Worm (Caenorhabditis elegans) whole organism, L3 larva: ENCODE results near the gene C17G10.1.
A peak's percentile ranks its signal among the peaks of the same experiment; 100 is the strongest.
"Not testable (repeated sequence)": the region's sequence is repeated elsewhere in the genome, so short reads cannot be mapped to it uniquely, and the experiment has no call there.

ENCODE experiments used
- R02D3.7 ChIP-seq: fragments of 150-350 bp; optimal IDR thresholded peaks from 2 replicates; lab custom pipeline; 2014; ENCODE audit warnings: missing biosample characterization, missing genetic modification characterization
- ZK546.5 ChIP-seq: sonication (generic microtip); optimal IDR thresholded peaks from 2 replicates; lab custom pipeline; 2017; ENCODE audit warnings: missing biosample characterization, missing genetic modification characterization
- ceh-16 ChIP-seq: sonication (generic microtip); optimal IDR thresholded peaks from 2 replicates; lab custom pipeline; 2017; ENCODE audit warnings: missing biosample characterization, missing genetic modification characterization
- ceh-28 ChIP-seq: fragments of 150-350 bp; optimal IDR thresholded peaks from 2 replicates; lab custom pipeline; 2014; ENCODE audit warnings: missing biosample characterization, missing genetic modification reagents, missing genetic modification characterization
- ceh-82 ChIP-seq: fragments of 150-350 bp; optimal IDR thresholded peaks from 2 replicates; lab custom pipeline; 2014; ENCODE audit warnings: missing biosample characterization, missing genetic modification characterization
- ceh-9 ChIP-seq: sonication (generic microtip); optimal IDR thresholded peaks from 2 replicates; lab custom pipeline; 2018; ENCODE audit warnings: missing biosample characterization, missing genetic modification characterization
- daf-12 ChIP-seq: fragments of 150-350 bp; optimal IDR thresholded peaks from 2 replicates; lab custom pipeline; 2014; ENCODE audit warnings: missing biosample characterization, missing genetic modification reagents, missing genetic modification characterization
- egl-27 ChIP-seq: sonication (generic microtip); optimal IDR thresholded peaks from 4 replicates; lab custom pipeline; 2017; ENCODE audit warnings: missing biosample characterization, missing genetic modification reagents, missing genetic modification characterization
- egl-5 ChIP-seq: fragments of 150-350 bp; optimal IDR thresholded peaks from 2 replicates; lab custom pipeline; 2017; ENCODE audit warnings: missing biosample characterization, missing genetic modification reagents, missing genetic modification characterization, inconsistent platforms
- elt-3 ChIP-seq, 3 experiments: fragments of 150-350 bp in 1 of 3; sonication (generic microtip) in 2 of 3; optimal IDR thresholded peaks; 2 replicates in 2 of 3; 4 replicates in 1 of 3; lab custom pipeline; 2014 to 2017; ENCODE audit warnings: missing biosample characterization in 3 of 3, missing genetic modification characterization in 3 of 3
- eor-1 ChIP-seq, 2 experiments: fragments of 150-350 bp; optimal IDR thresholded peaks; 2 replicates each; lab custom pipeline; 2014 to 2018; ENCODE audit warnings: missing biosample characterization in 2 of 2, missing genetic modification characterization in 2 of 2
- fkh-10 ChIP-seq: sonication (generic microtip); optimal IDR thresholded peaks from 2 replicates; lab custom pipeline; 2017; ENCODE audit warnings: missing biosample characterization, missing genetic modification reagents, missing genetic modification characterization
- fkh-2 ChIP-seq: fragments of 150-350 bp; optimal IDR thresholded peaks from 2 replicates; lab custom pipeline; 2014; ENCODE audit warnings: missing biosample characterization, missing genetic modification reagents, missing genetic modification characterization
- fos-1 ChIP-seq: fragments of 150-350 bp; optimal IDR thresholded peaks from 2 replicates; lab custom pipeline; 2014; ENCODE audit warnings: missing biosample characterization, missing genetic modification characterization
- lin-15B ChIP-seq: fragments of 150-350 bp; optimal IDR thresholded peaks from 2 replicates; lab custom pipeline; 2014; ENCODE audit warnings: missing biosample characterization, missing genetic modification characterization
- lin-39 ChIP-seq: fragments of 150-350 bp; optimal IDR thresholded peaks from 2 replicates; lab custom pipeline; 2018; ENCODE audit warnings: missing biosample characterization, missing genetic modification reagents, missing genetic modification characterization
- mdl-1 ChIP-seq: fragments of 150-350 bp; optimal IDR thresholded peaks from 2 replicates; lab custom pipeline; 2014; ENCODE audit warnings: missing biosample characterization, missing genetic modification characterization
- nfya-1 ChIP-seq: sonication (generic microtip); optimal IDR thresholded peaks from 2 replicates; lab custom pipeline; 2017; ENCODE audit warnings: missing genetic modification characterization, mild to moderate bottlenecking, missing compliant biosample characterization, antibody characterized with exemption, moderate library complexity; ENCODE audit not compliant: insufficient read depth
- nhr-12 ChIP-seq: fragments of 150-350 bp; optimal IDR thresholded peaks from 2 replicates; lab custom pipeline; 2014; ENCODE audit warnings: missing biosample characterization, missing genetic modification characterization
- nhr-23 ChIP-seq: fragments of 150-350 bp; optimal IDR thresholded peaks from 2 replicates; lab custom pipeline; 2014; ENCODE audit warnings: missing biosample characterization, missing genetic modification reagents, missing genetic modification characterization
- nhr-237 ChIP-seq: fragments of 150-350 bp; optimal IDR thresholded peaks from 2 replicates; lab custom pipeline; 2014; ENCODE audit warnings: missing biosample characterization, missing genetic modification characterization
- nhr-25 ChIP-seq: sonication (generic microtip); optimal IDR thresholded peaks from 2 replicates; lab custom pipeline; 2017; ENCODE audit warnings: missing biosample characterization, missing genetic modification characterization
- nhr-28 ChIP-seq: fragments of 150-350 bp; optimal IDR thresholded peaks from 2 replicates; lab custom pipeline; 2014; ENCODE audit warnings: missing biosample characterization, missing genetic modification characterization
- nhr-77 ChIP-seq: fragments of 150-350 bp; optimal IDR thresholded peaks from 2 replicates; lab custom pipeline; 2014; ENCODE audit warnings: missing biosample characterization, missing genetic modification characterization
- pha-4 ChIP-seq: fragments of 150-350 bp; optimal IDR thresholded peaks from 2 replicates; lab custom pipeline; 2014; ENCODE audit warnings: missing biosample characterization, missing genetic modification reagents, missing genetic modification characterization
- sea-2 ChIP-seq: fragments of 150-350 bp; sonication (generic microtip); optimal IDR thresholded peaks from 4 replicates; lab custom pipeline; 2014; ENCODE audit warnings: missing biosample characterization, missing genetic modification reagents, missing genetic modification characterization
- skn-1 ChIP-seq: fragments of 150-350 bp; optimal IDR thresholded peaks from 2 replicates; lab custom pipeline; 2014; ENCODE audit warnings: missing biosample characterization, missing genetic modification characterization
- snpc-4 ChIP-seq: fragments of 150-350 bp; optimal IDR thresholded peaks from 2 replicates; lab custom pipeline; 2014; ENCODE audit warnings: missing biosample characterization, missing genetic modification characterization
- tbx-2 ChIP-seq: sonication (generic microtip); optimal IDR thresholded peaks from 2 replicates; lab custom pipeline; 2016; ENCODE audit warnings: mild to moderate bottlenecking, missing genetic modification characterization, missing compliant biosample characterization
- unc-39 ChIP-seq: sonication (generic microtip); optimal IDR thresholded peaks from 4 replicates; lab custom pipeline; 2017; ENCODE audit warnings: missing biosample characterization, missing genetic modification characterization
- unc-62 ChIP-seq: fragments of 150-350 bp; sonication (generic microtip); optimal IDR thresholded peaks from 4 replicates; lab custom pipeline; 2014; ENCODE audit warnings: missing biosample characterization, missing genetic modification reagents, missing genetic modification characterization
- ztf-4 ChIP-seq: fragments of 150-350 bp; optimal IDR thresholded peaks from 2 replicates; lab custom pipeline; 2014; ENCODE audit warnings: missing biosample characterization, missing genetic modification characterization

C17G10.1 gene

ce11 chrII:5628326-5628818, 32.0 kb downstream of the C17G10.1 start, which contains the start of gene F59E12.15:
F59E12.15 (minus strand) TSS chrII:5628376.
- no peak for TF ChIP-seq pha-4
- TF ChIP-seq ceh-82 (tag; lab: Kevin White, UChicago) = no peak
- TF ChIP-seq lin-39 (tag; lab: Kevin White, UChicago) = no peak
- TF ChIP-seq nhr-77 (tag; lab: Kevin White, UChicago) = no peak
- TF ChIP-seq, all 47 proteins: peak for 0

- TF ChIP-seq sea-2 (GFP tag; lab: Kevin White, UChicago); nhr-237; daf-12 (tag; lab: Kevin White, UChicago): not testable (repeated sequence)
Observed at ce11 chrII:5630851-5631401, 34.6 kb downstream of the C17G10.1 start, which contains the start of the genes F59E12.6 and npl-4.1. F59E12.6 (minus strand) TSS chrII:5630951. npl-4.1 (plus strand) TSS chrII:5631351.

- TF ChIP-seq ZK546.5 (no peak), nfya-1 (tag; lab: Kevin White, UChicago) (peak; percentile 25)
Observed at ce11 chrII:5633453-5633852, 37.1 kb downstream of the C17G10.1 start.

- no peak for TF ChIP-seq nfya-1 (tag; lab: Kevin White, UChicago)
- TF ChIP-seq fkh-10 = no peak
- no peak for TF ChIP-seq unc-62
Observed at ce11 chrII:5636826-5637225, 40.5 kb downstream of the C17G10.1 start, which contains the start of gene F59E12.8. F59E12.8 (minus strand) TSS chrII:5636926.

ce11 chrII:5638059-5638458, 41.7 kb downstream of the C17G10.1 start, which contains the start of gene F59E12.3:
F59E12.3 (plus strand) TSS chrII:5638359.
- TF ChIP-seq nhr-25 = no peak
- TF ChIP-seq nhr-237 = no peak
- TF ChIP-seq nfya-1 (tag; lab: Kevin White, UChicago) = no peak
- no peak for TF ChIP-seq R02D3.7 (tag; lab: Kevin White, UChicago)
- no peak for TF ChIP-seq skn-1

- TF ChIP-seq nhr-12 (no peak), unc-39 (tag; lab: Kevin White, UChicago) (no peak), daf-12 (tag; lab: Kevin White, UChicago) (no peak), ceh-9 (no peak), ztf-4 (tag; lab: Kevin White, UChicago) (no peak), fkh-2 (tag; lab: Kevin White, UChicago) (no peak), lin-15B (no peak), mdl-1 (tag; lab: Kevin White, UChicago) (no peak), egl-5 (tag; lab: Kevin White, UChicago) (no peak)
Observed at ce11 chrII:5640362-5641079, 44.2 kb downstream of the C17G10.1 start.

- no peak for TF ChIP-seq daf-12 (tag; lab: Kevin White, UChicago)
- TF ChIP-seq nhr-25 = no peak
- TF ChIP-seq eor-1 (tag; optimal IDR thresholded peaks at IDR 0.05; lab: Kevin White, UChicago) = no peak
- no peak for TF ChIP-seq unc-39 (tag; lab: Kevin White, UChicago)
- TF ChIP-seq egl-27 (tag; lab: Kevin White, UChicago) = no peak
- TF ChIP-seq tbx-2 (tag; lab: Kevin White, UChicago) = no peak
- no peak for TF ChIP-seq nhr-23 (tag; lab: Kevin White, UChicago)
- TF ChIP-seq ceh-9 = no peak
- TF ChIP-seq elt-3 (tag; optimal IDR thresholded peaks at IDR 0.05; lab: Kevin White, UChicago) = no peak
- no peak for TF ChIP-seq fos-1 (tag; lab: Kevin White, UChicago)
- TF ChIP-seq sea-2 (GFP tag; lab: Kevin White, UChicago) = no peak
- no peak for TF ChIP-seq ceh-28 (tag; lab: Kevin White, UChicago)
- no peak for TF ChIP-seq R02D3.7 (tag; lab: Kevin White, UChicago)
- no peak for TF ChIP-seq lin-39 (tag; lab: Kevin White, UChicago)
- TF ChIP-seq snpc-4 (tag; lab: Kevin White, UChicago) = no peak
- no peak for TF ChIP-seq ceh-16
- TF ChIP-seq nhr-28 (tag; lab: Kevin White, UChicago) = no peak
- no peak for TF ChIP-seq ceh-82 (tag; lab: Kevin White, UChicago)
Observed at ce11 chrII:5642110-5642509, 45.8 kb downstream of the C17G10.1 start.
